Worm (Caenorhabditis elegans) whole organism, mixed stage, embryonic: ENCODE data around the gene fshr-1.

Experiments used
- ces-1 ChIP-seq: fragments of 150-350 bp; optimal IDR thresholded peaks from 2 replicates; lab custom pipeline; 2014; ENCODE audit warnings: missing biosample characterization, missing genetic modification reagents, missing genetic modification characterization
- drap-1 ChIP-seq: fragments of 200-800 bp; sonication (Bioruptor generic); optimal IDR thresholded peaks from 3 replicates; lab custom pipeline; 2018; ENCODE audit warnings: mild to moderate bottlenecking, missing genetic modification characterization, missing compliant biosample characterization
- flh-1 ChIP-seq: fragments of 200-800 bp; sonication (Bioruptor generic); optimal IDR thresholded peaks from 2 replicates; lab custom pipeline; 2018; ENCODE audit warnings: mild to moderate bottlenecking, missing genetic modification characterization, moderate library complexity, missing compliant biosample characterization
- ham-2 ChIP-seq: fragments of 200-800 bp; sonication (Bioruptor generic); optimal IDR thresholded peaks from 2 replicates; lab custom pipeline; 2018; ENCODE audit warnings: mild to moderate bottlenecking, missing genetic modification characterization, missing compliant biosample characterization
- mep-1 ChIP-seq: fragments of 150-350 bp; optimal IDR thresholded peaks from 2 replicates; lab custom pipeline; 2017; ENCODE audit warnings: missing biosample characterization, missing genetic modification reagents, missing genetic modification characterization, inconsistent platforms
- nhr-12 ChIP-seq: fragments of 150-350 bp; optimal IDR thresholded peaks from 2 replicates; lab custom pipeline; 2014; ENCODE audit warnings: missing biosample characterization, missing genetic modification characterization
- nhr-28 ChIP-seq: fragments of 150-350 bp; optimal IDR thresholded peaks from 2 replicates; lab custom pipeline; 2014; ENCODE audit warnings: missing biosample characterization, missing genetic modification characterization
- nhr-76 ChIP-seq: sonication (generic microtip); optimal IDR thresholded peaks from 2 replicates; lab custom pipeline; 2017; ENCODE audit warnings: missing biosample characterization, missing genetic modification characterization
- pha-4 ChIP-seq: fragments of 150-350 bp; optimal IDR thresholded peaks from 2 replicates; lab custom pipeline; 2018; ENCODE audit warnings: missing biosample characterization, missing genetic modification reagents, missing genetic modification characterization
- unc-120 ChIP-seq: sonication (generic microtip); optimal IDR thresholded peaks from 2 replicates; lab custom pipeline; 2017; ENCODE audit warnings: missing genetic modification characterization, missing compliant biosample characterization; ENCODE audit not compliant: poor library complexity, severe bottlenecking
- unc-39 ChIP-seq: fragments of 150-350 bp; optimal IDR thresholded peaks from 2 replicates; lab custom pipeline; 2014; ENCODE audit warnings: missing biosample characterization, missing genetic modification characterization
- unc-62 ChIP-seq: fragments of 150-350 bp; optimal IDR thresholded peaks from 2 replicates; lab custom pipeline; 2014; ENCODE audit warnings: missing biosample characterization, missing genetic modification reagents, missing genetic modification characterization

DNA sequence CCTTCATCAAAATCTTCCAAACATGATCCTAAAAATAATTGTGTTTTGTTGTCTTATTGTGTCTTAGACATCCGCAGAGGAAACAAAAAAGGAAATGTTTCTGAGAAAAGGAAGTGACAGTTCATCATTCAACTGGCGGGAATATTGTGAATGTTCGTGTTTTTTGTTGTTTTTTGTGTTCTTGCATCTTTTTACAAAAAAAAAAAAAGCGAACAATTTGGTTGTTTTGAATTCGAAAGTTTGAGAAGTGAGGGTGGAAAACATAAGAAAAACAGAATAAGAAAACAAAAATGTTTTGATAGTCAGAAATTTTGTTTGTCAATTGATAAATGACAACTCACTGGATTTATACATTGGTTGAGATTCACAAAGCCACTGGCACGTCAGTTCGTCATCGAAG lies 20.0 kb downstream of the fshr-1 start:
- TF ChIP-seq ces-1 (GFP tag; lab: Kevin White, UChicago) = no peak
- no peak for TF ChIP-seq mep-1 (tag; lab: Kevin White, UChicago)
- no peak for TF ChIP-seq ham-2 (GFP tag; lab: Kevin White, UChicago)
- TF ChIP-seq nhr-12 = no peak
- TF ChIP-seq pha-4 (tag; lab: Kevin White, UChicago) = no peak
- no peak for TF ChIP-seq unc-62 (GFP tag; lab: Kevin White, UChicago)
- TF ChIP-seq drap-1 = no peak
- TF ChIP-seq nhr-76 (tag; lab: Kevin White, UChicago) = no peak
- TF ChIP-seq flh-1 (GFP tag; lab: Kevin White, UChicago) = no peak
- no peak for TF ChIP-seq nhr-28 (tag; lab: Kevin White, UChicago)
- no peak for TF ChIP-seq unc-120
- TF ChIP-seq unc-39 (tag; lab: Kevin White, UChicago) = no peak
